Fruit fly (Drosophila melanogaster) Kc167 (cell line): ENCODE results near the gene CG12155.

Experiments used
- Myc ChIP-seq: fragments of >200 bp; optimal IDR thresholded peaks from 2 replicates; lab custom pipeline; 2017; ENCODE audit warnings: missing external identifiers
- Sin3A ChIP-seq: fragments of >200 bp; optimal IDR thresholded peaks from 2 replicates; lab custom pipeline; 2018; ENCODE audit warnings: missing external identifiers
- h ChIP-seq: fragments of >200 bp; optimal IDR thresholded peaks from 3 replicates; lab custom pipeline; 2018; ENCODE audit warnings: missing external identifiers
- insv ChIP-seq: fragments of >200 bp; optimal IDR thresholded peaks from 3 replicates; lab custom pipeline; 2018; ENCODE audit warnings: missing external identifiers
- psq ChIP-seq: fragments of >200 bp; optimal IDR thresholded peaks from 2 replicates; lab custom pipeline; 2017; ENCODE audit warnings: missing external identifiers
- ttk ChIP-seq: sonication (Bioruptor generic); optimal IDR thresholded peaks from 2 replicates; lab custom pipeline; 2017; ENCODE audit warnings: missing external identifiers

DNA sequence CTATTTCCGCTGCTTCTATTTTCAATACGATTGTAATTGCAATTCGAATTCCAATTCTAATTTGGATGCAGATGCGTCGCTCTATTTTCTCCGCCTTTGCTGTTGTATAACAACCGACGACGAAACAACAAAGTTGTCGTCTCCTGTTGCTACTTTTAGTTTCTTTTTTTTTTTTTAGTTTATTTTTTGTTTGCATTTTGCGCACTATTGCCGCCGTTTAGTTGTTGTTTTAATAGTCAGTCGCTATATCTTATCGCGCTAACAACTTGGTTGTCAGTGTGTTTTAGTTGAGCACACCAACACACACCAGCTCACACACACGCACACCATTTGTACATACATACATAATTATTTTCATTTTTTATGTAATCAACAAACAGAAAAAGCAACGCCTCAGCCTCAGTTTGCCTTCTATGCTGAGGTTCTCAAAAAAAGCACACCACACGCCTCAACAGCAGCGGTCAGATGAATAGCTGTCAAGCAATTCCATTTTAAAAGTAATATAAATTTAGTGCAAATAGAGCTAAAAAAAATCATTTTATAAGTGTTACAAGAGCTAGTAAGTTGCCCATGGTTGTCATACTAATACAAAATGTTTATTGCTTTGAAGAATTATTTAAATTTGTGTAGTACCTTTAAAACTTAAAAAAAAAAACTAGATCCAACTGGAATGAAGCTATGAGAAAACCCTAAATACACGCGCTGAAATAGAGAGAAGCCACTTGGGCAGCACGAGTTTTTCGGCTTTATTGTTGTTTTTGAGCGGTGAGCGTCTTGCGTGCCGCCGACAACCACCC lies 27.1 kb upstream of the CG12155 start:
- TF ChIP-seq psq (lab: Kevin White, UChicago): no peak
- TF ChIP-seq Sin3A (lab: Kevin White, UChicago): no peak
- no peak for TF ChIP-seq ttk
- TF ChIP-seq Myc: no peak
- no peak for TF ChIP-seq insv
- TF ChIP-seq h (lab: Kevin White, UChicago): no peak
